Worm (Caenorhabditis elegans): ENCODE measurements around the gene mig-21.

mig-21 gene

ce11 chrIII:5839147-5839546 lies 39.0 kb downstream of the mig-21 start (continued):
- TF ChIP-seq bed-1 (GFP tag; IDR thresholded peaks at IDR 0.05) (no peak), let-607 (tag; optimal IDR thresholded peaks at IDR 0.05) (peak in 1 of 2 experiments; percentile 31), ceh-58 (GFP tag; IDR thresholded peaks at IDR 0.05) (no peak), dpl-1 (GFP tag; optimal IDR thresholded peaks at IDR 0.05) (no peak), T07F8.4 (tag; optimal IDR thresholded peaks at IDR 0.05) (no peak), unc-62 (GFP tag; optimal IDR thresholded peaks at IDR 0.05) (no peak), Y53G8AR.9 (GFP tag; conservative IDR thresholded peaks at IDR 0.05) (no peak), C06A6.2 (GFP tag; conservative IDR thresholded peaks at IDR 0.05) (no peak), cebp-1 (GFP tag; IDR thresholded peaks at IDR 0.05) (no peak; the same call in 1 of the 2 replicates), cebp-1 (tag; optimal IDR thresholded peaks at IDR 0.05) (peak; percentile 57), ztf-3 (GFP tag; optimal IDR thresholded peaks at IDR 0.05) (no peak), D2030.7 (GFP tag; IDR thresholded peaks at IDR 0.05) (no peak), nfyb-1 (GFP tag; IDR thresholded peaks at IDR 0.05) (peak; percentile 32; the same call in 1 of the 2 replicates), F55B11.4 (tag; optimal IDR thresholded peaks at IDR 0.05; ENCODE audit: borderline replicate concordance, insufficient read depth) (no peak)

ce11 chrIII:5838159-5839046 lies 39.8 kb downstream of the mig-21 start:
- TF ChIP-seq ets-4 (GFP tag; optimal IDR thresholded peaks at IDR 0.05) (peak; percentile 58), nhr-80 (tag; optimal IDR thresholded peaks at IDR 0.05) (peak; percentile 97), dpff-1 (tag; optimal IDR thresholded peaks at IDR 0.05) (no peak), nhr-90 (tag; optimal IDR thresholded peaks at IDR 0.05) (peak; percentile 19), Y67H2A.10 (GFP tag; conservative IDR thresholded peaks at IDR 0.05) (no peak), B0336.3 (GFP tag; IDR thresholded peaks at IDR 0.05) (no peak), madf-10 (tag; optimal IDR thresholded peaks at IDR 0.05) (peak; percentile 41), dox-1 (GFP tag; IDR thresholded peaks at IDR 0.05) (no peak; the same call in 1 of the 2 replicates), F23B12.7 (tag; optimal IDR thresholded peaks at IDR 0.05; ENCODE audit: insufficient read depth) (peak; percentile 29), cebp-2 (GFP tag; IDR thresholded peaks at IDR 0.05) (no peak), ama-1 (optimal IDR thresholded peaks at IDR 0.05) (peak; percentile 77), ama-1 (GFP tag; optimal IDR thresholded peaks at IDR 0.05) (no peak), attf-6 (GFP tag; IDR thresholded peaks at IDR 0.05) (no peak), pha-4 (tag; optimal IDR thresholded peaks at IDR 0.05) (peak; percentile 66), cebp-1 (GFP tag; IDR thresholded peaks at IDR 0.05) (no peak), cebp-1 (tag; optimal IDR thresholded peaks at IDR 0.05) (peak; percentile 53), aptf-2 (GFP tag; conservative IDR thresholded peaks at IDR 0.05) (no peak), efl-1 (GFP tag; optimal IDR thresholded peaks at IDR 0.05) (no peak), hmg-1.2 (GFP tag; IDR thresholded peaks at IDR 0.05) (no peak), ceh-91 (GFP tag; IDR thresholded peaks at IDR 0.05) (no peak), snpc-4 (GFP tag; optimal IDR thresholded peaks at IDR 0.05) (no peak), snpc-4 (tag; optimal IDR thresholded peaks at IDR 0.05) (peak in 1 of 4 experiments; percentile 33), atf-7 (tag; optimal IDR thresholded peaks at IDR 0.05) (peak; percentile 53), nfyb-1 (GFP tag; IDR thresholded peaks at IDR 0.05) (peak; percentile 60; the same call in 1 of the 2 replicates), let-607 (tag; optimal IDR thresholded peaks at IDR 0.05) (peak in 1 of 2 experiments; percentile 64), lsl-1 (GFP tag; optimal IDR thresholded peaks at IDR 0.05) (no peak), nfya-2 (GFP tag; IDR thresholded peaks at IDR 0.05) (no peak), F52B5.7 (tag; optimal IDR thresholded peaks at IDR 0.05) (no peak), egl-44 (GFP tag; IDR thresholded peaks at IDR 0.05) (0 out of 2 replicates have a peak, but pooled peaks have one; percentile 17), unc-62 (GFP tag; optimal IDR thresholded peaks at IDR 0.05) (no peak), attf-5 (GFP tag; optimal IDR thresholded peaks at IDR 0.05) (peak; percentile 3), C06A6.2 (GFP tag; conservative IDR thresholded peaks at IDR 0.05) (no peak), dpl-1 (GFP tag; optimal IDR thresholded peaks at IDR 0.05) (no peak), lin-40 (tag; optimal IDR thresholded peaks at IDR 0.05) (peak; percentile 34), lin-54 (GFP tag; optimal IDR thresholded peaks at IDR 0.05) (peak; percentile 9), Y53F4B.3 (GFP tag; IDR thresholded peaks at IDR 0.05) (no peak), madf-3 (GFP tag; IDR thresholded peaks at IDR 0.05) (no peak), snpc-1.3 (tag; optimal IDR thresholded peaks at IDR 0.05; ENCODE audit: insufficient read depth) (no peak)
